Worm (Caenorhabditis elegans) whole organism, young adult: ENCODE results near the gene B0244.7.
A peak's percentile ranks its signal among the peaks of the same experiment; 100 is the strongest.

Experiments used
- F10E7.11 ChIP-seq: sonication (generic microtip); optimal IDR thresholded peaks from 2 replicates; lab custom pipeline; 2017; ENCODE audit warnings: mild to moderate bottlenecking, missing genetic modification characterization, moderate library complexity, missing compliant biosample characterization
- F22D6.2 ChIP-seq: sonication (generic microtip); optimal IDR thresholded peaks from 2 replicates; lab custom pipeline; 2016; ENCODE audit warnings: mild to moderate bottlenecking, missing genetic modification characterization, missing compliant biosample characterization
- F23B12.7 ChIP-seq: sonication (generic microtip); optimal IDR thresholded peaks from 2 replicates; lab custom pipeline; 2017; ENCODE audit warnings: missing genetic modification characterization, mild to moderate bottlenecking, missing compliant biosample characterization, antibody characterized with exemption, moderate library complexity; ENCODE audit not compliant: insufficient read depth
- F49E8.2 ChIP-seq: sonication (generic microtip); optimal IDR thresholded peaks from 3 replicates; lab custom pipeline; 2017; ENCODE audit warnings: missing genetic modification characterization, mild to moderate bottlenecking, missing compliant biosample characterization, antibody characterized with exemption, moderate library complexity; ENCODE audit not compliant: insufficient read depth
- F57A8.1 ChIP-seq: fragments of 200-800 bp; sonication (Bioruptor generic); optimal IDR thresholded peaks from 2 replicates; lab custom pipeline; 2018; ENCODE audit warnings: mild to moderate bottlenecking, missing genetic modification characterization, moderate library complexity, missing compliant biosample characterization
- Y53F4B.3 ChIP-seq: fragments of 200-800 bp; sonication (Bioruptor generic); IDR thresholded peaks from 2 replicates; pipeline ENCODE4 v1.3.6; 2022; ENCODE audit warnings: missing genetic modification reagents, missing genetic modification characterization, missing compliant biosample characterization
- Y67H2A.10 ChIP-seq: fragments of 200-800 bp; sonication (Bioruptor generic); conservative IDR thresholded peaks from 2 replicates; pipeline ENCODE4 v1.3.6; 2022; ENCODE audit warnings: missing genetic modification reagents, missing genetic modification characterization, missing compliant biosample characterization
- Y79H2A.3 ChIP-seq: fragments of 200-800 bp; sonication (Bioruptor generic); conservative IDR thresholded peaks from 2 replicates; pipeline ENCODE4 v1.3.6; 2022; ENCODE audit warnings: missing genetic modification reagents, missing genetic modification characterization, missing compliant biosample characterization
- Y95B8A.8 ChIP-seq: fragments of 200-800 bp; sonication (Bioruptor generic); IDR thresholded peaks from 2 replicates; pipeline ENCODE4 v1.3.6; 2022; ENCODE audit warnings: missing genetic modification reagents, missing genetic modification characterization, missing compliant biosample characterization
- akir-1 ChIP-seq: fragments of 200-800 bp; sonication (Bioruptor generic); optimal IDR thresholded peaks from 2 replicates; lab custom pipeline; 2018; ENCODE audit warnings: mild to moderate bottlenecking, missing genetic modification characterization, moderate library complexity, missing compliant biosample characterization
- ama-1 ChIP-seq, 3 experiments: fragments of 150-350 bp in 1 of 3; sonication (generic microtip) in 2 of 3; optimal IDR thresholded peaks; 2 replicates each; lab custom pipeline; 2014 to 2018; ENCODE audit warnings: missing biosample characterization in 2 of 3, missing genetic modification characterization in 2 of 3, missing genetic modification reagents in 2 of 3
- aptf-2 ChIP-seq: fragments of 200-800 bp; sonication (Bioruptor generic); conservative IDR thresholded peaks from 2 replicates; pipeline ENCODE4 v1.3.6; 2022; ENCODE audit warnings: missing genetic modification reagents, missing genetic modification characterization, missing compliant biosample characterization
- aptf-3 ChIP-seq: fragments of 200-800 bp; sonication (Bioruptor generic); IDR thresholded peaks from 2 replicates; pipeline ENCODE4 v1.3.6; 2022; ENCODE audit warnings: missing genetic modification characterization, missing compliant biosample characterization
- attf-6 ChIP-seq: fragments of 200-800 bp; sonication (Bioruptor generic); IDR thresholded peaks from 2 replicates; pipeline ENCODE4 v1.3.6; 2022; ENCODE audit warnings: missing genetic modification reagents, missing genetic modification characterization, missing compliant biosample characterization
- cebp-1 ChIP-seq, 2 experiments: fragments of 200-800 bp in 1 of 2; sonication (Bioruptor generic) in 1 of 2; sonication (generic microtip) in 1 of 2; IDR thresholded peaks in 1 of 2; optimal IDR thresholded peaks in 1 of 2; 2 replicates each; pipeline versions ENCODE4 v1.3.6 to Lab custom; 2017 to 2022; ENCODE audit warnings: missing compliant biosample characterization in 2 of 2, missing genetic modification characterization in 2 of 2, mild to moderate bottlenecking in 1 of 2, missing genetic modification reagents in 1 of 2, moderate library complexity in 1 of 2
- ceh-40 ChIP-seq: fragments of 200-800 bp; sonication (Bioruptor generic); IDR thresholded peaks from 2 replicates; pipeline ENCODE4 v1.3.6; 2022; ENCODE audit warnings: missing genetic modification characterization, missing compliant biosample characterization
- ceh-58 ChIP-seq: fragments of 200-800 bp; sonication (Bioruptor generic); IDR thresholded peaks from 2 replicates; pipeline ENCODE4 v1.3.6; 2022; ENCODE audit warnings: missing genetic modification characterization, missing compliant biosample characterization
- die-1 ChIP-seq: sonication (generic microtip); optimal IDR thresholded peaks from 2 replicates; lab custom pipeline; 2016; ENCODE audit warnings: missing genotype, mild to moderate bottlenecking, missing genetic modification characterization, missing compliant biosample characterization
- efl-1 ChIP-seq: fragments of 150-350 bp; optimal IDR thresholded peaks from 2 replicates; lab custom pipeline; 2014; ENCODE audit warnings: missing biosample characterization, missing genetic modification reagents, missing genetic modification characterization
- egl-44 ChIP-seq: fragments of 200-800 bp; sonication (Bioruptor generic); IDR thresholded peaks from 2 replicates; pipeline ENCODE4 v1.3.6; 2022; ENCODE audit warnings: missing genetic modification reagents, missing genetic modification characterization, missing compliant biosample characterization
- gei-17 ChIP-seq: fragments of 200-800 bp; sonication (Bioruptor generic); optimal IDR thresholded peaks from 2 replicates; lab custom pipeline; 2018; ENCODE audit warnings: mild to moderate bottlenecking, missing genetic modification characterization, missing compliant biosample characterization
- hlh-12 ChIP-seq: sonication (generic microtip); optimal IDR thresholded peaks from 2 replicates; lab custom pipeline; 2016; ENCODE audit warnings: missing genetic modification characterization, missing compliant biosample characterization
- hmg-1.2 ChIP-seq: fragments of 200-800 bp; sonication (Bioruptor generic); IDR thresholded peaks from 2 replicates; pipeline ENCODE4 v1.3.6; 2022; ENCODE audit warnings: missing genetic modification reagents, missing genetic modification characterization, missing compliant biosample characterization
- hmg-20 ChIP-seq: fragments of 200-800 bp; sonication (Bioruptor generic); IDR thresholded peaks from 2 replicates; pipeline ENCODE4 v1.3.6; 2022; ENCODE audit warnings: missing genetic modification reagents, missing genetic modification characterization, missing compliant biosample characterization
- hsf-1 ChIP-seq: fragments of 200-800 bp; sonication (Bioruptor generic); IDR thresholded peaks from 2 replicates; pipeline ENCODE4 v1.3.6; 2022; ENCODE audit warnings: missing genetic modification reagents, missing genetic modification characterization, missing compliant biosample characterization
- let-526 ChIP-seq: fragments of 200-800 bp; sonication (Bioruptor generic); IDR thresholded peaks from 2 replicates; pipeline ENCODE4 v1.3.6; 2022; ENCODE audit warnings: missing genetic modification reagents, missing genetic modification characterization, missing compliant biosample characterization
- let-607 ChIP-seq, 2 experiments: fragments of 200-800 bp in 1 of 2; sonication (Bioruptor generic) in 1 of 2; sonication (generic microtip) in 1 of 2; optimal IDR thresholded peaks; 2 replicates each; lab custom pipeline; 2016 to 2018; ENCODE audit warnings: mild to moderate bottlenecking in 2 of 2, missing compliant biosample characterization in 2 of 2, missing genetic modification characterization in 2 of 2, moderate library complexity in 2 of 2, missing genotype in 1 of 2
- lin-26 ChIP-seq: fragments of 200-800 bp; sonication (Bioruptor generic); IDR thresholded peaks from 2 replicates; pipeline ENCODE4 v1.3.6; 2022; ENCODE audit warnings: missing genetic modification reagents, missing genetic modification characterization, missing compliant biosample characterization
- lsy-27 ChIP-seq: sonication (generic microtip); optimal IDR thresholded peaks from 2 replicates; lab custom pipeline; 2017; ENCODE audit warnings: missing genetic modification characterization, mild to moderate bottlenecking, missing compliant biosample characterization, antibody characterized with exemption, missing genotype, borderline replicate concordance; ENCODE audit not compliant: insufficient read depth
- madf-3 ChIP-seq: fragments of 200-800 bp; sonication (Bioruptor generic); IDR thresholded peaks from 2 replicates; pipeline ENCODE4 v1.3.6; 2022; ENCODE audit warnings: missing genetic modification reagents, missing genetic modification characterization, missing compliant biosample characterization
- madf-8 ChIP-seq: fragments of 200-800 bp; sonication (Bioruptor generic); conservative IDR thresholded peaks from 2 replicates; pipeline ENCODE4 v1.3.6; 2022; ENCODE audit warnings: missing genetic modification reagents, missing genetic modification characterization, missing compliant biosample characterization
- nfya-1 ChIP-seq: sonication (generic microtip); optimal IDR thresholded peaks from 2 replicates; lab custom pipeline; 2017; ENCODE audit warnings: antibody characterized with exemption, missing compliant biosample characterization, missing genetic modification characterization, borderline replicate concordance; ENCODE audit not compliant: insufficient read depth
- nhr-120 ChIP-seq: fragments of 200-800 bp; sonication (Bioruptor generic); IDR thresholded peaks from 2 replicates; pipeline ENCODE4 v1.3.6; 2022; ENCODE audit warnings: missing genetic modification characterization, missing compliant biosample characterization
- nhr-179 ChIP-seq: sonication (generic microtip); optimal IDR thresholded peaks from 2 replicates; lab custom pipeline; 2016; ENCODE audit warnings: mild to moderate bottlenecking, missing genetic modification characterization, missing compliant biosample characterization
- nhr-27 ChIP-seq: fragments of 200-800 bp; sonication (Bioruptor generic); optimal IDR thresholded peaks from 2 replicates; lab custom pipeline; 2018; ENCODE audit warnings: mild to moderate bottlenecking, missing genetic modification characterization, moderate library complexity, missing compliant biosample characterization
- pbrm-1 ChIP-seq: fragments of 200-800 bp; sonication (Bioruptor generic); IDR thresholded peaks from 2 replicates; pipeline ENCODE4 v1.3.6; 2022; ENCODE audit warnings: missing genetic modification reagents, missing genetic modification characterization, missing compliant biosample characterization
- rcor-1 ChIP-seq: fragments of 200-800 bp; sonication (Bioruptor generic); IDR thresholded peaks from 2 replicates; pipeline ENCODE4 v1.3.6; 2022; ENCODE audit warnings: missing genetic modification reagents, missing genetic modification characterization, missing compliant biosample characterization
- repo-1 ChIP-seq: sonication (generic microtip); optimal IDR thresholded peaks from 2 replicates; lab custom pipeline; 2017; ENCODE audit warnings: mild to moderate bottlenecking, missing genetic modification characterization, missing compliant biosample characterization
- snpc-1.1 ChIP-seq: sonication (generic microtip); optimal IDR thresholded peaks from 2 replicates; lab custom pipeline; 2017; ENCODE audit warnings: missing genetic modification characterization, mild to moderate bottlenecking, missing compliant biosample characterization, antibody characterized with exemption, moderate library complexity, missing genotype, missing genetic modification reagents; ENCODE audit not compliant: insufficient read depth
- tbx-9 ChIP-seq: sonication (generic microtip); optimal IDR thresholded peaks from 2 replicates; lab custom pipeline; 2016; ENCODE audit warnings: borderline replicate concordance, missing genetic modification characterization, inconsistent platforms, missing compliant biosample characterization
- tlf-1 ChIP-seq: fragments of 200-800 bp; sonication (Bioruptor generic); optimal IDR thresholded peaks from 2 replicates; lab custom pipeline; 2018; ENCODE audit warnings: mild to moderate bottlenecking, missing genetic modification characterization, missing compliant biosample characterization
- xnd-1 ChIP-seq: sonication (generic microtip); optimal IDR thresholded peaks from 2 replicates; lab custom pipeline; 2016; ENCODE audit warnings: missing genotype, missing genetic modification reagents, missing genetic modification characterization, missing compliant biosample characterization
- zfh-2 ChIP-seq: fragments of 200-800 bp; sonication (Bioruptor generic); conservative IDR thresholded peaks from 2 replicates; pipeline ENCODE4 v1.3.6; 2022; ENCODE audit warnings: missing genetic modification reagents, missing genetic modification characterization, missing compliant biosample characterization
- ztf-18 ChIP-seq: sonication (generic microtip); optimal IDR thresholded peaks from 2 replicates; lab custom pipeline; 2016; ENCODE audit warnings: missing genotype, mild to moderate bottlenecking, missing genetic modification characterization, missing compliant biosample characterization
- ztf-28 ChIP-seq: fragments of 200-800 bp; sonication (Bioruptor generic); IDR thresholded peaks from 2 replicates; pipeline ENCODE4 v1.3.6; 2022; ENCODE audit warnings: missing genetic modification reagents, missing genetic modification characterization, missing compliant biosample characterization
- ztf-3 ChIP-seq: fragments of 200-800 bp; sonication (Bioruptor generic); optimal IDR thresholded peaks from 2 replicates; lab custom pipeline; 2018; ENCODE audit warnings: mild to moderate bottlenecking, missing genetic modification characterization, missing compliant biosample characterization

Gene B0244.7

DNA sequence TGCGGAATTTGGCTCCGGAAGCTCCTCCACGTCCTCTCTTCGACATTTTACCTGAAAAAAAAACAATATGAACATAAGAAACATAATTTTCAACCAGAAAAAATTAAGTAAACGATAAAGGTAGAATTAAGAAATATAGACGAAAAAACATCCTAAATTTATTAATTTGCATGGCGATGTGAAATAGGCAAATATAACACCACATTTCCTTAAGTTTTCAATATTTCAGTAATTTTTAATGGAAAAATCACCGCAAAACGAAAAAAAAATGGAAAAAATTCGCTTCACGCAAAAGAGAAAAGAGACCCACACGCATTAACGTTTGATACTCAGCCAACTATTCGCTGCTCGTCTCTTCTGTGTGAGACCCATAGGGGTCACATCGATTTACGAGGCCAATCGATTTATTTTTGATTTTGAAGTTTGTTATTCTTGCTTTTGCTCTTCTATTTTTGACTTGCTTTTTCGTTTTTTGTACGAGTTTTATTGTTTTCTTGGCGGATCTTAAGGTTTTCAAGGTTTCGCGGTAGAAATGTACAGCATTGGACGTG is 25.1 kb upstream of the B0244.7 start, which contains the start of gene rpl-23:
Gene rpl-23 (minus strand): TSS at position 51 of the 551 bp plus-strand sequence.
- TF ChIP-seq cebp-1 (GFP tag; IDR thresholded peaks at IDR 0.05; lab: Robert Waterston, UW) (no peak; the same call in 1 of the 2 replicates), cebp-1 (tag; optimal IDR thresholded peaks at IDR 0.05; lab: Kevin White, UChicago) (peak; percentile 68), ama-1 (optimal IDR thresholded peaks at IDR 0.05; lab: Kevin White, UChicago) (no peak), ama-1 (GFP tag; optimal IDR thresholded peaks at IDR 0.05; lab: Kevin White, UChicago) (peak in 1 of 2 experiments; percentile 19), F57A8.1 (GFP tag; lab: Kevin White, UChicago) (no peak), Y79H2A.3 (GFP tag; lab: Robert Waterston, UW) (no peak), zfh-2 (no peak), let-607 (tag; optimal IDR thresholded peaks at IDR 0.05; lab: Kevin White, UChicago) (peak in 1 of 2 experiments; percentile 1), ztf-18 (tag; lab: Kevin White, UChicago) (peak; percentile 40), F22D6.2 (tag; lab: Kevin White, UChicago) (no peak), F10E7.11 (tag; lab: Kevin White, UChicago) (no peak), nhr-179 (tag; lab: Kevin White, UChicago) (no peak), repo-1 (no peak), rcor-1 (peak; percentile 69), tlf-1 (GFP tag; lab: Kevin White, UChicago) (peak; percentile 67), lsy-27 (tag; lab: Kevin White, UChicago) (peak; percentile 53), xnd-1 (tag; lab: Kevin White, UChicago) (peak; percentile 10), ceh-40 (GFP tag; lab: Robert Waterston, UW) (no peak), lin-26 (GFP tag; lab: Robert Waterston, UW) (no peak), nfya-1 (tag; lab: Kevin White, UChicago) (no peak), hsf-1 (no peak), attf-6 (GFP tag; lab: Robert Waterston, UW) (no peak), pbrm-1 (GFP tag; lab: Robert Waterston, UW) (peak; percentile 67), Y53F4B.3 (no peak), nhr-120 (GFP tag; lab: Robert Waterston, UW) (no peak), nhr-27 (tag; lab: Kevin White, UChicago) (no peak), snpc-1.1 (peak; percentile 54), hlh-12 (tag; lab: Kevin White, UChicago) (no peak), aptf-3 (GFP tag; lab: Robert Waterston, UW) (no peak), F23B12.7 (tag; lab: Kevin White, UChicago) (peak; percentile 92), F49E8.2 (peak; percentile 82), ceh-58 (no peak), ztf-28 (no peak), madf-3 (peak; percentile 86), hmg-20 (GFP tag; lab: Robert Waterston, UW) (no peak), ztf-3 (GFP tag; lab: Kevin White, UChicago) (no peak), Y67H2A.10 (GFP tag; lab: Robert Waterston, UW) (no peak), tbx-9 (tag; lab: Kevin White, UChicago) (no peak), egl-44 (no peak), gei-17 (no peak), madf-8 (GFP tag; lab: Robert Waterston, UW) (peak; percentile 41), aptf-2 (0 out of 2 replicates have a peak, but pooled peaks have one; percentile 48), akir-1 (GFP tag; lab: Kevin White, UChicago) (no peak), die-1 (tag; lab: Kevin White, UChicago) (no peak), hmg-1.2 (peak; percentile 87), Y95B8A.8 (peak; percentile 74; the same call in 1 of the 2 replicates), efl-1 (peak; percentile 65), let-526 (no peak)
